Worm (Caenorhabditis elegans) whole organism, mixed stage, embryonic: ENCODE results near the gene dhs-14.

Source experiments
- M03D4.4 ChIP-seq: sonication (generic microtip); optimal IDR thresholded peaks from 2 replicates; lab custom pipeline; 2017; ENCODE audit warnings: mild to moderate bottlenecking, missing genetic modification characterization, missing compliant biosample characterization
- bed-3 ChIP-seq: fragments of 200-800 bp; sonication (Bioruptor generic); optimal IDR thresholded peaks from 3 replicates; lab custom pipeline; 2018; ENCODE audit warnings: mild to moderate bottlenecking, missing genetic modification characterization, moderate library complexity, missing compliant biosample characterization
- blmp-1 ChIP-seq: fragments of 150-350 bp; optimal IDR thresholded peaks from 2 replicates; lab custom pipeline; 2014; ENCODE audit warnings: missing biosample characterization, missing genetic modification characterization
- ceh-39 ChIP-seq: fragments of 150-350 bp; optimal IDR thresholded peaks from 2 replicates; lab custom pipeline; 2014; ENCODE audit warnings: missing biosample characterization, missing genetic modification characterization
- ceh-43 ChIP-seq: fragments of 200-800 bp; sonication (Bioruptor generic); optimal IDR thresholded peaks from 2 replicates; lab custom pipeline; 2018; ENCODE audit warnings: mild to moderate bottlenecking, missing genetic modification characterization, moderate library complexity, missing compliant biosample characterization
- ces-1 ChIP-seq: fragments of 150-350 bp; optimal IDR thresholded peaks from 2 replicates; lab custom pipeline; 2014; ENCODE audit warnings: missing biosample characterization, missing genetic modification reagents, missing genetic modification characterization
- drap-1 ChIP-seq: fragments of 200-800 bp; sonication (Bioruptor generic); optimal IDR thresholded peaks from 3 replicates; lab custom pipeline; 2018; ENCODE audit warnings: mild to moderate bottlenecking, missing genetic modification characterization, missing compliant biosample characterization
- elt-3 ChIP-seq: fragments of 150-350 bp; optimal IDR thresholded peaks from 2 replicates; lab custom pipeline; 2014; ENCODE audit warnings: missing biosample characterization, missing genetic modification characterization
- flh-1 ChIP-seq: fragments of 200-800 bp; sonication (Bioruptor generic); optimal IDR thresholded peaks from 2 replicates; lab custom pipeline; 2018; ENCODE audit warnings: mild to moderate bottlenecking, missing genetic modification characterization, moderate library complexity, missing compliant biosample characterization
- ham-2 ChIP-seq: fragments of 200-800 bp; sonication (Bioruptor generic); optimal IDR thresholded peaks from 2 replicates; lab custom pipeline; 2018; ENCODE audit warnings: mild to moderate bottlenecking, missing genetic modification characterization, missing compliant biosample characterization
- hlh-1 ChIP-seq: fragments of 150-350 bp; optimal IDR thresholded peaks from 2 replicates; lab custom pipeline; 2014; ENCODE audit warnings: missing biosample characterization, missing genetic modification reagents, missing genetic modification characterization
- lin-13 ChIP-seq: fragments of 150-350 bp; optimal IDR thresholded peaks from 2 replicates; lab custom pipeline; 2014; ENCODE audit warnings: missing biosample characterization, missing genetic modification characterization
- lin-32 ChIP-seq: fragments of 200-800 bp; sonication (Bioruptor generic); optimal IDR thresholded peaks from 2 replicates; lab custom pipeline; 2018; ENCODE audit warnings: mild to moderate bottlenecking, missing genetic modification characterization, missing compliant biosample characterization
- lsy-2 ChIP-seq: fragments of 150-350 bp; optimal IDR thresholded peaks from 2 replicates; lab custom pipeline; 2014; ENCODE audit warnings: missing biosample characterization, missing genetic modification characterization
- mab-5 ChIP-seq: fragments of 150-350 bp; optimal IDR thresholded peaks from 2 replicates; lab custom pipeline; 2014; ENCODE audit warnings: missing biosample characterization, missing genetic modification characterization
- mls-2 ChIP-seq: sonication (generic microtip); optimal IDR thresholded peaks from 2 replicates; lab custom pipeline; 2016; ENCODE audit warnings: mild to moderate bottlenecking, missing genetic modification characterization, moderate library complexity, missing compliant biosample characterization
- nhr-12 ChIP-seq: fragments of 150-350 bp; optimal IDR thresholded peaks from 2 replicates; lab custom pipeline; 2014; ENCODE audit warnings: missing biosample characterization, missing genetic modification characterization
- nhr-2 ChIP-seq: fragments of 150-350 bp; optimal IDR thresholded peaks from 2 replicates; lab custom pipeline; 2014; ENCODE audit warnings: missing biosample characterization, missing genetic modification characterization
- nhr-28 ChIP-seq: fragments of 150-350 bp; optimal IDR thresholded peaks from 2 replicates; lab custom pipeline; 2014; ENCODE audit warnings: missing biosample characterization, missing genetic modification characterization
- nhr-76 ChIP-seq: sonication (generic microtip); optimal IDR thresholded peaks from 2 replicates; lab custom pipeline; 2017; ENCODE audit warnings: missing biosample characterization, missing genetic modification characterization
- pha-4 ChIP-seq: fragments of 150-350 bp; optimal IDR thresholded peaks from 2 replicates; lab custom pipeline; 2018; ENCODE audit warnings: missing biosample characterization, missing genetic modification reagents, missing genetic modification characterization
- sem-2 ChIP-seq: fragments of 200-800 bp; sonication (Bioruptor generic); optimal IDR thresholded peaks from 2 replicates; lab custom pipeline; 2018; ENCODE audit warnings: mild to moderate bottlenecking, missing genetic modification characterization, missing compliant biosample characterization
- snpc-4 ChIP-seq: fragments of 150-350 bp; optimal IDR thresholded peaks from 2 replicates; lab custom pipeline; 2014; ENCODE audit warnings: missing biosample characterization, missing genetic modification characterization
- sptf-1 ChIP-seq: sonication (generic microtip); optimal IDR thresholded peaks from 2 replicates; lab custom pipeline; 2017; ENCODE audit warnings: mild to moderate bottlenecking, missing genetic modification characterization, moderate library complexity, missing compliant biosample characterization
- tbx-8 ChIP-seq: fragments of 200-800 bp; sonication (Bioruptor generic); optimal IDR thresholded peaks from 2 replicates; lab custom pipeline; 2018; ENCODE audit warnings: mild to moderate bottlenecking, missing genetic modification characterization, moderate library complexity, missing compliant biosample characterization
- unc-120 ChIP-seq: sonication (generic microtip); optimal IDR thresholded peaks from 2 replicates; lab custom pipeline; 2017; ENCODE audit warnings: missing genetic modification characterization, missing compliant biosample characterization; ENCODE audit not compliant: poor library complexity, severe bottlenecking
- unc-39 ChIP-seq: fragments of 150-350 bp; optimal IDR thresholded peaks from 2 replicates; lab custom pipeline; 2014; ENCODE audit warnings: missing biosample characterization, missing genetic modification characterization
- unc-62 ChIP-seq: fragments of 150-350 bp; optimal IDR thresholded peaks from 2 replicates; lab custom pipeline; 2014; ENCODE audit warnings: missing biosample characterization, missing genetic modification reagents, missing genetic modification characterization
- ztf-11 ChIP-seq: fragments of 150-350 bp; optimal IDR thresholded peaks from 2 replicates; lab custom pipeline; 2014; ENCODE audit warnings: missing biosample characterization, missing genetic modification characterization

Gene dhs-14

ce11 chrV:2728236-2728635 lies 36.8 kb downstream of the dhs-14 start, which contains the start of gene str-33:
Gene str-33 (plus strand): TSS chrV:2728536.
- TF ChIP-seq ham-2 (GFP tag; lab: Kevin White, UChicago) = no peak
- no peak for TF ChIP-seq drap-1 (GFP tag; lab: Kevin White, UChicago)
- TF ChIP-seq ceh-39 (tag; lab: Kevin White, UChicago) = no peak

- TF ChIP-seq drap-1 (GFP tag; lab: Kevin White, UChicago) = no peak
- no peak for TF ChIP-seq elt-3 (tag; lab: Kevin White, UChicago)
- TF ChIP-seq nhr-28 (tag; lab: Kevin White, UChicago) = no peak
- no peak for TF ChIP-seq ces-1 (GFP tag; lab: Kevin White, UChicago)
- TF ChIP-seq unc-120 = no peak
- TF ChIP-seq mab-5 (tag; lab: Kevin White, UChicago) = no peak
Measured at ce11 chrV:2727101-2727500, 37.9 kb downstream of the dhs-14 start, which contains the start of gene str-13. Gene str-13 (minus strand): TSS chrV:2727201.

- TF ChIP-seq nhr-2 = no peak
- TF ChIP-seq M03D4.4 (tag; lab: Kevin White, UChicago) = no peak
- no peak for TF ChIP-seq pha-4 (tag; lab: Kevin White, UChicago)
- TF ChIP-seq unc-39 (tag; lab: Kevin White, UChicago) = no peak
- no peak for TF ChIP-seq bed-3 (GFP tag; lab: Kevin White, UChicago)
- no peak for TF ChIP-seq lin-32 (GFP tag; lab: Kevin White, UChicago)
- no peak for TF ChIP-seq ceh-43 (GFP tag; lab: Kevin White, UChicago)
- TF ChIP-seq lin-13 (tag; lab: Kevin White, UChicago) = no peak
- TF ChIP-seq ham-2 (GFP tag; lab: Kevin White, UChicago) = no peak
- no peak for TF ChIP-seq nhr-12 (tag; lab: Kevin White, UChicago)
- TF ChIP-seq unc-120 = no peak
- no peak for TF ChIP-seq sptf-1
- no peak for TF ChIP-seq blmp-1
- TF ChIP-seq lsy-2 (tag; lab: Kevin White, UChicago) = no peak
Measured at ce11 chrV:2725225-2725624, 39.8 kb downstream of the dhs-14 start, which contains the start of gene srg-59. Gene srg-59 (minus strand): TSS chrV:2725325.

- no peak for TF ChIP-seq blmp-1
- TF ChIP-seq unc-120 = no peak
- TF ChIP-seq hlh-1 (tag; lab: Kevin White, UChicago) = no peak
Measured at ce11 chrV:2722555-2722954, 42.4 kb downstream of the dhs-14 start, which contains the start of gene srg-60. Gene srg-60 (minus strand): TSS chrV:2722655.

DNA sequence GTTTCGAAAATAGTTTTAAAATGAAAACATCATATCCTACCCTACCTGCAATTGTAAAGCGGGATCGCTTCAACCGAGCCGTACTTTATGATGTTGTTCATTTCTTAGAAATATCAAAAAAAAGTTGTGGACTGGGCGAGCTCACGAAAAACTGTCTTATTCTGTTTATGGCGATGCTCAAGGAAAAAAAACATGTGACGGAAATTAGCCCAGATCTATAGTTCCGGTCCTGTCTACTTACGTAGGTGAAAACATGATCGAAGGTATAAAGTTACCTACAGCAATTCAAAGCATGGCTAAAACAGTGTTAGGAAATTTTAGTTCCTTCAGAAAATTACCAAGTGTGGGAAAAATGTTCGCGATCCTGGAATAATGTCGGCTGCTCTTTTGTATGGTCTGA lies 44.2 kb downstream of the dhs-14 start, which contains the start of gene srt-27:
srt-27 (minus strand) TSS at position 101 of the 400 bp plus-strand sequence.
- TF ChIP-seq blmp-1 = no peak
- TF ChIP-seq unc-39 (tag; lab: Kevin White, UChicago) = no peak
- TF ChIP-seq ham-2 (GFP tag; lab: Kevin White, UChicago) = no peak
- TF ChIP-seq ceh-39 (tag; lab: Kevin White, UChicago) = no peak
- TF ChIP-seq nhr-28 (tag; lab: Kevin White, UChicago) = no peak
- no peak for TF ChIP-seq sem-2
- no peak for TF ChIP-seq tbx-8
- no peak for TF ChIP-seq ces-1 (GFP tag; lab: Kevin White, UChicago)
- TF ChIP-seq ztf-11 (tag; lab: Kevin White, UChicago) = no peak
- no peak for TF ChIP-seq unc-62
- no peak for TF ChIP-seq drap-1 (GFP tag; lab: Kevin White, UChicago)
- no peak for TF ChIP-seq mls-2 (tag; lab: Kevin White, UChicago)
- no peak for TF ChIP-seq nhr-76 (tag; lab: Kevin White, UChicago)
- TF ChIP-seq mab-5 (tag; lab: Kevin White, UChicago) = no peak
- no peak for TF ChIP-seq flh-1 (GFP tag; lab: Kevin White, UChicago)

ce11 chrV:2718688-2719185 lies 46.3 kb downstream of the dhs-14 start, which contains the start of gene srt-29:
Gene srt-29 (minus strand): TSS chrV:2719135.
- no peak for TF ChIP-seq snpc-4 (tag; lab: Kevin White, UChicago)
- TF ChIP-seq nhr-76 (tag; lab: Kevin White, UChicago) = no peak
- no peak for TF ChIP-seq sem-2
